Worm (Caenorhabditis elegans) whole organism, L1 larva: Measurements from ENCODE around the gene F23F1.2.

Experiments
- C04F5.9 ChIP-seq: sonication (generic microtip); optimal IDR thresholded peaks from 2 replicates; lab custom pipeline; 2016; ENCODE audit warnings: missing genetic modification characterization, missing compliant biosample characterization
- C16A3.4 ChIP-seq: fragments of 150-350 bp; optimal IDR thresholded peaks from 2 replicates; lab custom pipeline; 2014; ENCODE audit warnings: missing biosample characterization, missing genetic modification characterization
- C34B4.2 ChIP-seq: sonication (generic microtip); optimal IDR thresholded peaks from 2 replicates; lab custom pipeline; 2017; ENCODE audit warnings: mild to moderate bottlenecking, missing genetic modification characterization, missing compliant biosample characterization
- F16B12.6 ChIP-seq: fragments of 150-350 bp; optimal IDR thresholded peaks from 2 replicates; lab custom pipeline; 2014; ENCODE audit warnings: missing biosample characterization, missing genetic modification characterization
- aha-1 ChIP-seq: fragments of 150-350 bp; optimal IDR thresholded peaks from 2 replicates; lab custom pipeline; 2014; ENCODE audit warnings: missing biosample characterization, missing genetic modification characterization
- blmp-1 ChIP-seq: fragments of 150-350 bp; optimal IDR thresholded peaks from 2 replicates; lab custom pipeline; 2014; ENCODE audit warnings: missing biosample characterization, missing genetic modification characterization
- ceh-63 ChIP-seq: fragments of 200-800 bp; sonication (Bioruptor generic); optimal IDR thresholded peaks from 2 replicates; lab custom pipeline; 2018; ENCODE audit warnings: mild to moderate bottlenecking, missing genetic modification characterization, missing compliant biosample characterization
- ceh-8 ChIP-seq: fragments of 200-800 bp; sonication (Bioruptor generic); optimal IDR thresholded peaks from 2 replicates; lab custom pipeline; 2018; ENCODE audit warnings: mild to moderate bottlenecking, missing genetic modification characterization, moderate library complexity, missing compliant biosample characterization
- ceh-82 ChIP-seq, 3 experiments: fragments of 150-350 bp in 1 of 3; sonication (generic microtip) in 2 of 3; optimal IDR thresholded peaks; 2 replicates each; lab custom pipeline; 2014 to 2017; ENCODE audit warnings: missing biosample characterization in 3 of 3, missing genetic modification characterization in 3 of 3
- ceh-90 ChIP-seq: sonication (generic microtip); optimal IDR thresholded peaks from 2 replicates; lab custom pipeline; 2016; ENCODE audit warnings: missing genetic modification characterization, missing compliant biosample characterization
- dpl-1 ChIP-seq, 3 experiments: fragments of 150-350 bp in 2 of 3; sonication (generic microtip) in 1 of 3; optimal IDR thresholded peaks; 2 replicates each; lab custom pipeline; 2014 to 2017; ENCODE audit warnings: missing biosample characterization in 3 of 3, missing genetic modification characterization in 3 of 3, missing genetic modification reagents in 3 of 3
- dsc-1 ChIP-seq: sonication (generic microtip); optimal IDR thresholded peaks from 2 replicates; lab custom pipeline; 2016; ENCODE audit warnings: mild to moderate bottlenecking, missing genetic modification characterization, missing compliant biosample characterization
- efl-1 ChIP-seq, 4 experiments: fragments of 150-350 bp; optimal IDR thresholded peaks in 3 of 4; peaks in 1 of 4; 1 replicate in 1 of 4; 2 replicates in 3 of 4; lab custom pipeline; 2014; ENCODE audit warnings: missing biosample characterization in 2 of 4, missing genetic modification characterization in 2 of 4, missing genetic modification reagents in 2 of 4
- efl-3 ChIP-seq: fragments of 200-800 bp; sonication (Bioruptor generic); optimal IDR thresholded peaks from 2 replicates; lab custom pipeline; 2018; ENCODE audit warnings: mild to moderate bottlenecking, missing genetic modification characterization, missing compliant biosample characterization
- egl-13 ChIP-seq: sonication (generic microtip); optimal IDR thresholded peaks from 2 replicates; lab custom pipeline; 2016; ENCODE audit warnings: missing genotype, missing genetic modification reagents, missing genetic modification characterization, missing compliant biosample characterization
- elt-2 ChIP-seq: sonication (generic microtip); optimal IDR thresholded peaks from 2 replicates; lab custom pipeline; 2016; ENCODE audit warnings: missing genetic modification characterization, mild to moderate bottlenecking, inconsistent platforms, missing compliant biosample characterization, missing genetic modification reagents
- fkh-10 ChIP-seq: sonication (generic microtip); optimal IDR thresholded peaks from 2 replicates; lab custom pipeline; 2017; ENCODE audit warnings: missing biosample characterization, missing genetic modification reagents, missing genetic modification characterization
- grh-1 ChIP-seq: fragments of 200-800 bp; sonication (Bioruptor generic); IDR thresholded peaks from 2 replicates; pipeline ENCODE4 v1.3.6; 2022; ENCODE audit warnings: missing genetic modification reagents, missing genetic modification characterization, missing compliant biosample characterization
- hpl-2 ChIP-seq: fragments of 150-350 bp; optimal IDR thresholded peaks from 2 replicates; lab custom pipeline; 2014; ENCODE audit warnings: missing biosample characterization, missing genetic modification reagents, missing genetic modification characterization
- irx-1 ChIP-seq: sonication (generic microtip); optimal IDR thresholded peaks from 2 replicates; lab custom pipeline; 2016; ENCODE audit warnings: missing genetic modification characterization, missing compliant biosample characterization
- isw-1 ChIP-seq: fragments of 200-800 bp; sonication (Bioruptor generic); IDR thresholded peaks from 2 replicates; pipeline ENCODE4 v1.3.6; 2022; ENCODE audit warnings: missing genetic modification characterization, missing compliant biosample characterization
- jun-1 ChIP-seq: fragments of 150-350 bp; optimal IDR thresholded peaks from 2 replicates; lab custom pipeline; 2014; ENCODE audit warnings: missing biosample characterization, missing genetic modification reagents, missing genetic modification characterization
- lin-13 ChIP-seq: fragments of 150-350 bp; optimal IDR thresholded peaks from 2 replicates; lab custom pipeline; 2014; ENCODE audit warnings: missing biosample characterization, missing genetic modification reagents, missing genetic modification characterization
- lin-14 ChIP-seq: fragments of 200-800 bp; sonication (Bioruptor generic); optimal IDR thresholded peaks from 2 replicates; lab custom pipeline; 2018; ENCODE audit warnings: mild to moderate bottlenecking, missing genetic modification characterization, moderate library complexity, missing compliant biosample characterization
- lin-35 ChIP-seq, 2 experiments: fragments of 150-350 bp; optimal IDR thresholded peaks; 2 replicates each; lab custom pipeline; 2014; ENCODE audit warnings: missing biosample characterization in 2 of 2, missing genetic modification characterization in 2 of 2, missing genetic modification reagents in 2 of 2
- lin-39 ChIP-seq: fragments of 150-350 bp; optimal IDR thresholded peaks from 2 replicates; lab custom pipeline; 2014; ENCODE audit warnings: missing biosample characterization, missing genetic modification reagents, missing genetic modification characterization
- lir-3 ChIP-seq: sonication (generic microtip); optimal IDR thresholded peaks from 2 replicates; lab custom pipeline; 2016; ENCODE audit warnings: mild to moderate bottlenecking, missing genetic modification characterization, moderate library complexity, missing compliant biosample characterization; ENCODE audit not compliant: poor library complexity
- mab-9 ChIP-seq: fragments of 200-800 bp; sonication (Bioruptor generic); IDR thresholded peaks from 2 replicates; pipeline ENCODE4 v1.3.6; 2022; ENCODE audit warnings: missing genetic modification reagents, missing genetic modification characterization, missing compliant biosample characterization
- mef-2 ChIP-seq: fragments of 150-350 bp; optimal IDR thresholded peaks from 2 replicates; lab custom pipeline; 2014; ENCODE audit warnings: missing biosample characterization, missing genetic modification characterization
- mep-1 ChIP-seq: fragments of 150-350 bp; optimal IDR thresholded peaks from 2 replicates; lab custom pipeline; 2014; ENCODE audit warnings: missing biosample characterization, missing genetic modification characterization
- nhr-12 ChIP-seq: sonication (generic microtip); optimal IDR thresholded peaks from 2 replicates; lab custom pipeline; 2017; ENCODE audit warnings: missing biosample characterization, missing genetic modification characterization
- nhr-237 ChIP-seq: fragments of 150-350 bp; optimal IDR thresholded peaks from 2 replicates; lab custom pipeline; 2014; ENCODE audit warnings: missing biosample characterization, missing genetic modification characterization
- nhr-76 ChIP-seq: sonication (generic microtip); optimal IDR thresholded peaks from 2 replicates; lab custom pipeline; 2017; ENCODE audit warnings: missing biosample characterization, missing genetic modification characterization
- nhr-77 ChIP-seq: fragments of 150-350 bp; optimal IDR thresholded peaks from 2 replicates; lab custom pipeline; 2014; ENCODE audit warnings: missing biosample characterization, missing genetic modification characterization
- nhr-90 ChIP-seq: sonication (generic microtip); optimal IDR thresholded peaks from 2 replicates; lab custom pipeline; 2016; ENCODE audit warnings: mild to moderate bottlenecking, missing genetic modification characterization, missing compliant biosample characterization; ENCODE audit not compliant: poor library complexity
- pag-3 ChIP-seq: sonication (generic microtip); optimal IDR thresholded peaks from 2 replicates; lab custom pipeline; 2017; ENCODE audit warnings: missing genetic modification characterization, mild to moderate bottlenecking, missing compliant biosample characterization, antibody characterized with exemption, borderline replicate concordance; ENCODE audit not compliant: insufficient read depth
- pqm-1 ChIP-seq: sonication (generic microtip); optimal IDR thresholded peaks from 3 replicates; lab custom pipeline; 2017; ENCODE audit warnings: missing biosample characterization, missing genetic modification characterization
- rnt-1 ChIP-seq: sonication (generic microtip); optimal IDR thresholded peaks from 2 replicates; lab custom pipeline; 2016; ENCODE audit warnings: mild to moderate bottlenecking, missing genetic modification characterization, moderate library complexity, missing compliant biosample characterization
- skn-1 ChIP-seq: fragments of 150-350 bp; optimal IDR thresholded peaks from 2 replicates; lab custom pipeline; 2014; ENCODE audit warnings: missing biosample characterization, missing genetic modification characterization
- snpc-4 ChIP-seq: fragments of 150-350 bp; optimal IDR thresholded peaks from 2 replicates; lab custom pipeline; 2014; ENCODE audit warnings: missing biosample characterization, missing genetic modification characterization
- snu-23 ChIP-seq: sonication (generic microtip); optimal IDR thresholded peaks from 2 replicates; lab custom pipeline; 2016; ENCODE audit warnings: missing genetic modification characterization, missing compliant biosample characterization
- sox-4 ChIP-seq: sonication (generic microtip); optimal IDR thresholded peaks from 2 replicates; lab custom pipeline; 2016; ENCODE audit warnings: missing genetic modification characterization, missing compliant biosample characterization
- sptf-1 ChIP-seq: fragments of 150-350 bp; optimal IDR thresholded peaks from 2 replicates; lab custom pipeline; 2014; ENCODE audit warnings: missing biosample characterization, missing genetic modification characterization
- sup-37 ChIP-seq: fragments of 200-800 bp; sonication (Bioruptor generic); optimal IDR thresholded peaks from 2 replicates; lab custom pipeline; 2018; ENCODE audit warnings: mild to moderate bottlenecking, missing genetic modification characterization, missing compliant biosample characterization
- swsn-7 ChIP-seq: sonication (generic microtip); optimal IDR thresholded peaks from 2 replicates; lab custom pipeline; 2016; ENCODE audit warnings: missing genetic modification characterization, missing compliant biosample characterization
- tbx-2 ChIP-seq: sonication (generic microtip); optimal IDR thresholded peaks from 2 replicates; lab custom pipeline; 2016; ENCODE audit warnings: missing genetic modification characterization, missing compliant biosample characterization
- tlp-1 ChIP-seq: fragments of 150-350 bp; optimal IDR thresholded peaks from 2 replicates; lab custom pipeline; 2014; ENCODE audit warnings: missing biosample characterization, missing genetic modification characterization
- unc-62 ChIP-seq: fragments of 150-350 bp; optimal IDR thresholded peaks from 2 replicates; lab custom pipeline; 2014; ENCODE audit warnings: missing biosample characterization, missing genetic modification reagents, missing genetic modification characterization
- unc-86 ChIP-seq: sonication (generic microtip); optimal IDR thresholded peaks from 2 replicates; lab custom pipeline; 2016; ENCODE audit warnings: missing genetic modification characterization, missing compliant biosample characterization
- unc-98 ChIP-seq: fragments of 200-800 bp; sonication (Bioruptor generic); IDR thresholded peaks from 2 replicates; pipeline ENCODE4 v1.3.6; 2022; ENCODE audit warnings: missing genetic modification characterization, missing compliant biosample characterization
- vab-15 ChIP-seq: sonication (generic microtip); optimal IDR thresholded peaks from 2 replicates; lab custom pipeline; 2017; ENCODE audit warnings: missing genotype, mild to moderate bottlenecking, missing genetic modification characterization, missing compliant biosample characterization
- xbp-1 ChIP-seq: sonication (generic microtip); optimal IDR thresholded peaks from 2 replicates; lab custom pipeline; 2016; ENCODE audit warnings: missing genetic modification characterization, missing compliant biosample characterization
- zag-1 ChIP-seq: fragments of 150-350 bp; optimal IDR thresholded peaks from 2 replicates; lab custom pipeline; 2014; ENCODE audit warnings: missing biosample characterization, missing genetic modification characterization
- ztf-4 ChIP-seq: fragments of 150-350 bp; optimal IDR thresholded peaks from 2 replicates; lab custom pipeline; 2014; ENCODE audit warnings: missing biosample characterization, missing genetic modification characterization

Gene F23F1.2

ce11 chrII:66322-66721 is 32.3 kb downstream of the F23F1.2 start (continued):
- no peak for TF ChIP-seq sox-4 (tag; lab: Kevin White, UChicago)
- no peak for TF ChIP-seq lir-3 (tag; lab: Kevin White, UChicago)
- TF ChIP-seq efl-3 (GFP tag; lab: Kevin White, UChicago) = no peak
- no peak for TF ChIP-seq C34B4.2 (tag; lab: Kevin White, UChicago)
- no peak for TF ChIP-seq vab-15 (tag; lab: Kevin White, UChicago)
- no peak for TF ChIP-seq fkh-10 (GFP tag; lab: Kevin White, UChicago)
- TF ChIP-seq snpc-4 (tag; lab: Kevin White, UChicago) = no peak
- TF ChIP-seq pqm-1 (tag; lab: Kevin White, UChicago) = no peak
- TF ChIP-seq tbx-2 (tag; lab: Kevin White, UChicago) = peak; percentile 0
- TF ChIP-seq tlp-1 (tag; lab: Kevin White, UChicago) = no peak
- TF ChIP-seq skn-1 = no peak
- peak; percentile 17 for TF ChIP-seq jun-1 (tag; lab: Kevin White, UChicago)
- TF ChIP-seq nhr-237 (tag; lab: Kevin White, UChicago) = no peak
- peak; percentile 21 for TF ChIP-seq ztf-4 (tag; lab: Kevin White, UChicago)
- no peak for TF ChIP-seq zag-1 (tag; lab: Kevin White, UChicago)
- TF ChIP-seq mep-1 (tag; lab: Kevin White, UChicago) = peak; percentile 79
- no peak for TF ChIP-seq egl-13 (tag; lab: Kevin White, UChicago)
- TF ChIP-seq blmp-1 = peak; percentile 88
- no peak for TF ChIP-seq xbp-1
- peak in 2 of 3 experiments; percentile 11 to 34 for TF ChIP-seq dpl-1 (GFP tag; optimal IDR thresholded peaks at IDR 0.05; lab: Kevin White, UChicago)
- peak in 1 of 3 experiments; percentile 9 for TF ChIP-seq ceh-82 (tag; optimal IDR thresholded peaks at IDR 0.05; lab: Kevin White, UChicago)
- no peak for TF ChIP-seq lin-39 (tag; lab: Kevin White, UChicago)
- TF ChIP-seq lin-13 = no peak
- TF ChIP-seq F16B12.6 (tag; lab: Kevin White, UChicago) = no peak
- peak; percentile 80 for TF ChIP-seq lin-14 (GFP tag; lab: Kevin White, UChicago)
- no peak for TF ChIP-seq mef-2 (tag; lab: Kevin White, UChicago)
- no peak for TF ChIP-seq hpl-2 (GFP tag; lab: Kevin White, UChicago)
- no peak for TF ChIP-seq irx-1 (tag; lab: Kevin White, UChicago)
- TF ChIP-seq elt-2 (tag; lab: Kevin White, UChicago) = no peak
- no peak for TF ChIP-seq sup-37 (GFP tag; lab: Kevin White, UChicago)
- no peak for TF ChIP-seq sptf-1 (tag; lab: Kevin White, UChicago)
- TF ChIP-seq C16A3.4 (tag; lab: Kevin White, UChicago) = peak; percentile 21
- TF ChIP-seq C04F5.9 (tag; lab: Kevin White, UChicago) = no peak
- no peak for TF ChIP-seq rnt-1 (tag; lab: Kevin White, UChicago)
- TF ChIP-seq pag-3 = peak; percentile 49
- no peak for TF ChIP-seq nhr-12 (tag; lab: Kevin White, UChicago)
- no peak for TF ChIP-seq dsc-1 (tag; lab: Kevin White, UChicago)
- peak; percentile 30 for TF ChIP-seq ceh-8
- TF ChIP-seq grh-1 = peak; percentile 33; the same call in 1 of the 2 replicates
- no peak for TF ChIP-seq unc-98
- no peak for TF ChIP-seq ceh-90 (tag; lab: Kevin White, UChicago)
- peak; percentile 27 to 38 for TF ChIP-seq efl-1 (optimal IDR thresholded peaks at IDR 0.05; lab: Kevin White, UChicago)
- no peak for TF ChIP-seq efl-1 (GFP tag; optimal IDR thresholded peaks at IDR 0.05 in 1 of 2; lab: Kevin White, UChicago)
- peak in 1 of 2 experiments; percentile 62 for TF ChIP-seq lin-35 (GFP tag; optimal IDR thresholded peaks at IDR 0.05; lab: Kevin White, UChicago)
- TF ChIP-seq isw-1 (GFP tag; lab: Robert Waterston, UW) = no peak
- TF ChIP-seq nhr-76 (tag; lab: Kevin White, UChicago) = no peak
- TF ChIP-seq unc-86 (tag; lab: Kevin White, UChicago) = no peak
- no peak for TF ChIP-seq aha-1 (tag; lab: Kevin White, UChicago)
- peak; percentile 68 for TF ChIP-seq nhr-90 (tag; lab: Kevin White, UChicago)
- peak; percentile 71 for TF ChIP-seq snu-23 (GFP tag; lab: Kevin White, UChicago)
- no peak for TF ChIP-seq unc-62 (GFP tag; lab: Kevin White, UChicago)
- TF ChIP-seq ceh-63 (GFP tag; lab: Kevin White, UChicago) = no peak
- no peak for TF ChIP-seq mab-9
- TF ChIP-seq nhr-77 (tag; lab: Kevin White, UChicago) = no peak
- peak; percentile 33 for TF ChIP-seq swsn-7 (tag; lab: Kevin White, UChicago)
